Worm (Caenorhabditis elegans): ENCODE measurements around the gene spig-8.

DNA sequence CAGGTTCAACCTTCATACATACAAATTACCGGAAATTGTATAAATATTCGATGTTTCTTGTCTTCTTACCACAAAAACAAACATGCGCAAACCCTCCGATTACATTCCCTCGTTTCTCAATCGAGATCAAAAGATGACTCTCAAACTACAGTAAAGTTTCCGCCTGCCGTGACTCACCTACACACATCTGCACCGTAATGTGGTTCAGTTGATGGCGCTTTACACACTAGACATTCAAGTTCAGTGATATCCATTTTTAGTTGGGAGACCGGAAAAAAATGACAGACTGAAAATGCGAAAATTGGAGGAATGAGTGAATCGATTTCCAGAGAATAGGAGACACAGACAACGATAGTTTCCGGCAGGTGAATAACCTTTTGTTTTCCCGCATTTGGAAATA is 36.6 kb downstream of the spig-8 start, which contains the start of gene nhr-286:
- no peak for TF ChIP-seq him-1 (tag; optimal IDR thresholded peaks at IDR 0.05)
- no peak for TF ChIP-seq dao-5 (tag; optimal IDR thresholded peaks at IDR 0.05)

Measured in whole organism, L4/young adult.